Fruit fly (Drosophila melanogaster): ENCODE results near the gene Dsor1.

Gene Dsor1

dm6 chrX:9226837-9227236 is 20.3 kb upstream of the Dsor1 start, which contains the start of gene Gr8a:
TSS of gene Gr8a (plus strand) at chrX:9227137.
- no peak for TF ChIP-seq psq (optimal IDR thresholded peaks at IDR 0.05)
- no peak for TF ChIP-seq h (optimal IDR thresholded peaks at IDR 0.05)
- TF ChIP-seq ttk (optimal IDR thresholded peaks at IDR 0.05), result no peak
- no peak for TF ChIP-seq insv (optimal IDR thresholded peaks at IDR 0.05)
- no peak for TF ChIP-seq Sin3A (optimal IDR thresholded peaks at IDR 0.05)
- TF ChIP-seq Myc (optimal IDR thresholded peaks at IDR 0.05), result no peak

- no peak for TF ChIP-seq psq (optimal IDR thresholded peaks at IDR 0.05)
- TF ChIP-seq h (optimal IDR thresholded peaks at IDR 0.05), result no peak
- TF ChIP-seq Myc (optimal IDR thresholded peaks at IDR 0.05), result no peak
- TF ChIP-seq ttk (optimal IDR thresholded peaks at IDR 0.05), result no peak
- TF ChIP-seq insv (optimal IDR thresholded peaks at IDR 0.05), result no peak
- TF ChIP-seq Sin3A (optimal IDR thresholded peaks at IDR 0.05), result no peak
Observed at dm6 chrX:9232199-9232598, 14.9 kb upstream of the Dsor1 start, which contains the start of gene CG12121. TSS of gene CG12121 (minus strand) at chrX:9232378.

dm6 chrX:9236485-9236884 is 10.7 kb upstream of the Dsor1 start, which contains the start of gene Ir8a:
TSS of gene Ir8a (minus strand) at chrX:9236585.
- no peak for TF ChIP-seq Sin3A (optimal IDR thresholded peaks at IDR 0.05)
- no peak for TF ChIP-seq h (optimal IDR thresholded peaks at IDR 0.05)
- TF ChIP-seq psq (optimal IDR thresholded peaks at IDR 0.05), result no peak
- TF ChIP-seq Myc (optimal IDR thresholded peaks at IDR 0.05), result no peak
- TF ChIP-seq ttk (optimal IDR thresholded peaks at IDR 0.05), result no peak
- TF ChIP-seq insv (optimal IDR thresholded peaks at IDR 0.05), result no peak

dm6 chrX:9243417-9243884 is 3.7 kb upstream of the Dsor1 start, which contains the start of the genes mxc and Larp7:
TSS of gene mxc (minus strand) at chrX:9243467.
TSS of gene Larp7 (plus strand) at chrX:9243817.
- TF ChIP-seq Myc (optimal IDR thresholded peaks at IDR 0.05) (no peak), psq (optimal IDR thresholded peaks at IDR 0.05) (no peak), Sin3A (optimal IDR thresholded peaks at IDR 0.05) (no peak), ttk (optimal IDR thresholded peaks at IDR 0.05) (no peak), h (optimal IDR thresholded peaks at IDR 0.05) (no peak), insv (optimal IDR thresholded peaks at IDR 0.05) (no peak)

dm6 chrX:9248040-9248439 is 898 bp downstream of the Dsor1 start:
- no peak for TF ChIP-seq Sin3A (optimal IDR thresholded peaks at IDR 0.05)
- TF ChIP-seq insv (optimal IDR thresholded peaks at IDR 0.05), result no peak
- TF ChIP-seq h (optimal IDR thresholded peaks at IDR 0.05), result no peak
- TF ChIP-seq psq (optimal IDR thresholded peaks at IDR 0.05), result no peak
- TF ChIP-seq ttk (optimal IDR thresholded peaks at IDR 0.05), result no peak
- TF ChIP-seq Myc (optimal IDR thresholded peaks at IDR 0.05), result no peak

- TF ChIP-seq Sin3A (optimal IDR thresholded peaks at IDR 0.05) (no peak), Myc (optimal IDR thresholded peaks at IDR 0.05) (no peak)
Observed at dm6 chrX:9250161-9250831, 3.2 kb downstream of the Dsor1 start, which contains the start of gene CG17754. TSS of gene CG17754 (plus strand) at chrX:9250420.

- TF ChIP-seq h (optimal IDR thresholded peaks at IDR 0.05), result no peak
- TF ChIP-seq Myc (optimal IDR thresholded peaks at IDR 0.05), result no peak
- no peak for TF ChIP-seq ttk (optimal IDR thresholded peaks at IDR 0.05)
- no peak for TF ChIP-seq psq (optimal IDR thresholded peaks at IDR 0.05)
- TF ChIP-seq insv (optimal IDR thresholded peaks at IDR 0.05), result no peak
- TF ChIP-seq Sin3A (optimal IDR thresholded peaks at IDR 0.05), result no peak
Observed at dm6 chrX:9251212-9251877, 4.2 kb downstream of the Dsor1 start.

dm6 chrX:9252051-9252708 is 5.0 kb downstream of the Dsor1 start:
- TF ChIP-seq Sin3A (optimal IDR thresholded peaks at IDR 0.05), result no peak
- TF ChIP-seq ttk (optimal IDR thresholded peaks at IDR 0.05), result no peak
- TF ChIP-seq insv (optimal IDR thresholded peaks at IDR 0.05), result no peak
- TF ChIP-seq h (optimal IDR thresholded peaks at IDR 0.05), result no peak
- TF ChIP-seq psq (optimal IDR thresholded peaks at IDR 0.05), result no peak
- no peak for TF ChIP-seq Myc (optimal IDR thresholded peaks at IDR 0.05)

- TF ChIP-seq psq (optimal IDR thresholded peaks at IDR 0.05) (no peak), Myc (optimal IDR thresholded peaks at IDR 0.05) (no peak), h (optimal IDR thresholded peaks at IDR 0.05) (no peak), insv (optimal IDR thresholded peaks at IDR 0.05) (no peak), Sin3A (optimal IDR thresholded peaks at IDR 0.05) (no peak), ttk (optimal IDR thresholded peaks at IDR 0.05) (no peak)
Observed at dm6 chrX:9255021-9255420, 7.9 kb downstream of the Dsor1 start.

dm6 chrX:9255964-9256520 is 8.9 kb downstream of the Dsor1 start, which contains the start of gene ric8a:
TSS of gene ric8a (plus strand) at chrX:9256168.
- TF ChIP-seq insv (optimal IDR thresholded peaks at IDR 0.05) (no peak), Sin3A (optimal IDR thresholded peaks at IDR 0.05) (no peak), h (optimal IDR thresholded peaks at IDR 0.05) (no peak), ttk (optimal IDR thresholded peaks at IDR 0.05) (no peak), Myc (optimal IDR thresholded peaks at IDR 0.05) (no peak), psq (optimal IDR thresholded peaks at IDR 0.05) (no peak)

dm6 chrX:9266082-9266481 is 18.9 kb downstream of the Dsor1 start:
- TF ChIP-seq Sin3A (optimal IDR thresholded peaks at IDR 0.05) (no peak), ttk (optimal IDR thresholded peaks at IDR 0.05) (no peak), h (optimal IDR thresholded peaks at IDR 0.05) (no peak), psq (optimal IDR thresholded peaks at IDR 0.05) (no peak), insv (optimal IDR thresholded peaks at IDR 0.05) (no peak), Myc (optimal IDR thresholded peaks at IDR 0.05) (no peak)
